Fruit fly (Drosophila melanogaster) whole organism, embryonic: ENCODE results near the gene SkpE.

ENCODE experiments used
- CG10267 ChIP-seq: fragments of 200-800 bp; sonication (Bioruptor generic); optimal IDR thresholded peaks from 2 replicates; lab custom pipeline; 2018; ENCODE audit warnings: missing biosample characterization, mild to moderate bottlenecking, missing genetic modification characterization, moderate library complexity
- CG10366 ChIP-seq: fragments of 200-800 bp; sonication (Bioruptor generic); IDR thresholded peaks from 2 replicates; pipeline ENCODE4 v1.3.6; 2022; ENCODE audit warnings: missing biosample characterization, missing genetic modification characterization
- CG11560 ChIP-seq: fragments of 200-800 bp; sonication (Bioruptor generic); IDR thresholded peaks from 3 replicates; pipeline ENCODE4 v1.3.6; 2022; ENCODE audit warnings: missing biosample characterization, missing genetic modification characterization
- CG12071 ChIP-seq: fragments of 200-800 bp; sonication (Bioruptor generic); optimal IDR thresholded peaks from 3 replicates; lab custom pipeline; 2018; ENCODE audit warnings: missing biosample characterization, mild to moderate bottlenecking, missing genetic modification characterization
- CG12104 ChIP-seq: fragments of 200-800 bp; sonication (Bioruptor generic); optimal IDR thresholded peaks from 3 replicates; lab custom pipeline; 2016; ENCODE audit warnings: missing biosample characterization, missing genetic modification characterization
- CG12769 ChIP-seq: fragments of 200-800 bp; sonication (Bioruptor generic); optimal IDR thresholded peaks from 2 replicates; lab custom pipeline; 2019; ENCODE audit warnings: missing biosample characterization, mild to moderate bottlenecking, missing genetic modification characterization, moderate library complexity
- CG13287 ChIP-seq: fragments of 200-800 bp; sonication (Bioruptor generic); IDR thresholded peaks from 2 replicates; pipeline ENCODE4 v1.3.6; 2022; ENCODE audit warnings: missing biosample characterization, missing genetic modification characterization; ENCODE audit not compliant: partially characterized antibody
- CG13424 ChIP-seq: fragments of 200-800 bp; sonication (Bioruptor generic); optimal IDR thresholded peaks from 2 replicates; lab custom pipeline; 2019; ENCODE audit warnings: missing biosample characterization, mild to moderate bottlenecking, missing genetic modification characterization, moderate library complexity
- CG15073 ChIP-seq: fragments of 200-800 bp; sonication (Bioruptor generic); optimal IDR thresholded peaks from 2 replicates; lab custom pipeline; 2016; ENCODE audit warnings: missing biosample characterization, missing genetic modification characterization
- CG1529 ChIP-seq: fragments of 200-800 bp; sonication (Bioruptor generic); optimal IDR thresholded peaks from 3 replicates; lab custom pipeline; 2018; ENCODE audit warnings: missing biosample characterization, missing genetic modification characterization
- CG16863 ChIP-seq: fragments of 200-800 bp; sonication (Bioruptor generic); optimal IDR thresholded peaks from 3 replicates; lab custom pipeline; 2016; ENCODE audit warnings: missing biosample characterization, missing genetic modification characterization
- CG17361 ChIP-seq: fragments of 200-800 bp; sonication (Bioruptor generic); IDR thresholded peaks from 3 replicates; pipeline ENCODE4 v1.3.6; 2022; ENCODE audit warnings: missing biosample characterization, missing genetic modification characterization
- CG2120 ChIP-seq: fragments of 200-800 bp; sonication (Bioruptor generic); optimal IDR thresholded peaks from 3 replicates; lab custom pipeline; 2016; ENCODE audit warnings: missing biosample characterization, missing genetic modification characterization
- CG2889 ChIP-seq: fragments of 200-800 bp; sonication (Bioruptor generic); IDR thresholded peaks from 3 replicates; pipeline ENCODE4 v1.3.6; 2022; ENCODE audit warnings: missing biosample characterization, missing genetic modification characterization
- CG30020 ChIP-seq: fragments of 200-800 bp; optimal IDR thresholded peaks from 2 replicates; lab custom pipeline; 2019; ENCODE audit warnings: missing biosample characterization, mild to moderate bottlenecking, missing genetic modification characterization, moderate library complexity
- CG3163 ChIP-seq: fragments of 200-800 bp; sonication (Bioruptor generic); optimal IDR thresholded peaks from 3 replicates; lab custom pipeline; 2016; ENCODE audit warnings: missing biosample characterization, missing genetic modification characterization
- CG34422 ChIP-seq: fragments of 200-800 bp; sonication (Bioruptor generic); IDR thresholded peaks from 3 replicates; pipeline ENCODE4 v1.3.6; 2022; ENCODE audit warnings: missing biosample characterization, missing genetic modification characterization
- CG3847 ChIP-seq: fragments of 200-800 bp; sonication (Bioruptor generic); IDR thresholded peaks from 2 replicates; pipeline ENCODE4 v1.3.6; 2022; ENCODE audit warnings: missing biosample characterization, missing genetic modification characterization
- CG7271 ChIP-seq: fragments of 200-800 bp; sonication (Bioruptor generic); optimal IDR thresholded peaks from 2 replicates; lab custom pipeline; 2018; ENCODE audit warnings: missing biosample characterization, mild to moderate bottlenecking, missing genetic modification characterization, moderate library complexity
- CG7556 ChIP-seq: fragments of 200-800 bp; sonication (Bioruptor generic); optimal IDR thresholded peaks from 2 replicates; lab custom pipeline; 2017; ENCODE audit warnings: missing biosample characterization, mild to moderate bottlenecking, missing genetic modification characterization
- CG9876 ChIP-seq: fragments of 200-800 bp; sonication (Bioruptor generic); optimal IDR thresholded peaks from 2 replicates; lab custom pipeline; 2016; ENCODE audit warnings: missing biosample characterization, missing genetic modification characterization
- CoRest ChIP-seq: fragments of 200-800 bp; sonication (Bioruptor generic); optimal IDR thresholded peaks from 3 replicates; lab custom pipeline; 2018; ENCODE audit warnings: missing biosample characterization, mild to moderate bottlenecking, missing genetic modification characterization, moderate library complexity
- Dad ChIP-seq: fragments of 200-800 bp; sonication (Bioruptor generic); optimal IDR thresholded peaks from 3 replicates; lab custom pipeline; 2016; ENCODE audit warnings: missing biosample characterization, missing genetic modification characterization
- Doc3 ChIP-seq: fragments of 200-800 bp; sonication (Bioruptor generic); IDR thresholded peaks from 3 replicates; pipeline ENCODE4 v1.3.6; 2022; ENCODE audit warnings: missing biosample characterization, missing genetic modification characterization; ENCODE audit not compliant: partially characterized antibody
- Dp ChIP-seq: fragments of 200-800 bp; sonication (Bioruptor generic); optimal IDR thresholded peaks from 2 replicates; lab custom pipeline; 2018; ENCODE audit warnings: missing biosample characterization, mild to moderate bottlenecking, missing genetic modification characterization, moderate library complexity
- Fer1 ChIP-seq: fragments of 200-800 bp; sonication (Bioruptor generic); optimal IDR thresholded peaks from 2 replicates; lab custom pipeline; 2017; ENCODE audit warnings: missing biosample characterization, mild to moderate bottlenecking, missing genetic modification characterization
- Hmr ChIP-seq: fragments of 200-800 bp; sonication (Bioruptor generic); optimal IDR thresholded peaks from 3 replicates; lab custom pipeline; 2017; ENCODE audit warnings: mild to moderate bottlenecking, missing biosample characterization, missing genetic modification reagents, missing genetic modification characterization
- Hr51 ChIP-seq, 2 experiments: fragments of 200-800 bp; sonication (Bioruptor generic); optimal IDR thresholded peaks; 2 replicates in 1 of 2; 3 replicates in 1 of 2; lab custom pipeline; 2016 to 2018; ENCODE audit warnings: missing biosample characterization in 2 of 2, missing genetic modification characterization in 2 of 2, mild to moderate bottlenecking in 1 of 2, moderate library complexity in 1 of 2
- Oli ChIP-seq: fragments of 200-800 bp; sonication (Bioruptor generic); optimal IDR thresholded peaks from 2 replicates; lab custom pipeline; 2018; ENCODE audit warnings: missing biosample characterization, mild to moderate bottlenecking, missing genetic modification characterization, moderate library complexity
- Spps ChIP-seq: fragments of 200-800 bp; sonication (Bioruptor generic); optimal IDR thresholded peaks from 2 replicates; lab custom pipeline; 2018; ENCODE audit warnings: missing biosample characterization, mild to moderate bottlenecking, missing genetic modification characterization
- Trl ChIP-seq, 3 experiments: fragments of >200 bp in 2 of 3; fragments of 200-800 bp in 1 of 3; sonication (Bioruptor generic) in 1 of 3; optimal IDR thresholded peaks; 2 replicates in 1 of 3; 3 replicates in 2 of 3; lab custom pipeline; 2016 to 2017; ENCODE audit warnings: missing biosample characterization in 1 of 3, missing genetic modification characterization in 1 of 3
- Xrp1 ChIP-seq: fragments of 200-800 bp; sonication (Bioruptor generic); IDR thresholded peaks from 2 replicates; pipeline ENCODE4 v1.3.6; 2022; ENCODE audit warnings: missing biosample characterization, missing genetic modification characterization
- amos ChIP-seq: fragments of 200-800 bp; sonication (Bioruptor generic); IDR thresholded peaks from 2 replicates; pipeline ENCODE4 v1.3.6; 2022; ENCODE audit warnings: missing biosample characterization, missing genetic modification characterization; ENCODE audit not compliant: partially characterized antibody
- ato ChIP-seq: fragments of 200-800 bp; sonication (Bioruptor generic); IDR thresholded peaks from 2 replicates; pipeline ENCODE4 v1.3.6; 2022; ENCODE audit warnings: missing biosample characterization, missing genetic modification characterization; ENCODE audit not compliant: partially characterized antibody
- bsh ChIP-seq, 2 experiments: fragments of 200-800 bp; sonication (Bioruptor generic); optimal IDR thresholded peaks; 2 replicates each; lab custom pipeline; 2017 to 2018; ENCODE audit warnings: mild to moderate bottlenecking in 2 of 2, missing biosample characterization in 2 of 2, missing genetic modification characterization in 2 of 2, moderate library complexity in 1 of 2
- cad ChIP-seq: fragments of >200 bp; optimal IDR thresholded peaks from 2 replicates; lab custom pipeline; 2017; ENCODE audit warnings: missing biosample characterization, missing genetic modification characterization
- crol ChIP-seq: fragments of 200-800 bp; sonication (Bioruptor generic); IDR thresholded peaks from 2 replicates; pipeline ENCODE4 v1.3.6; 2022; ENCODE audit warnings: missing biosample characterization, missing genetic modification characterization
- dmrt99B ChIP-seq: fragments of 200-800 bp; sonication (Bioruptor generic); optimal IDR thresholded peaks from 2 replicates; lab custom pipeline; 2018; ENCODE audit warnings: missing biosample characterization, mild to moderate bottlenecking, missing genetic modification characterization, moderate library complexity
- eve ChIP-seq, 2 experiments: fragments of >200 bp; optimal IDR thresholded peaks; 2 replicates each; lab custom pipeline; 2017; ENCODE audit warnings: missing biosample characterization in 2 of 2, missing genetic modification characterization in 2 of 2
- ftz-f1 ChIP-seq: fragments of 200-800 bp; sonication (Bioruptor generic); optimal IDR thresholded peaks from 2 replicates; lab custom pipeline; 2016; ENCODE audit warnings: missing biosample characterization, missing genetic modification characterization
- grau ChIP-seq: fragments of 200-800 bp; optimal IDR thresholded peaks from 3 replicates; lab custom pipeline; 2019; ENCODE audit warnings: missing biosample characterization, mild to moderate bottlenecking, missing genetic modification characterization, moderate library complexity
- gsb-n ChIP-seq: fragments of 200-800 bp; sonication (Bioruptor generic); optimal IDR thresholded peaks from 3 replicates; lab custom pipeline; 2018; ENCODE audit warnings: missing biosample characterization, mild to moderate bottlenecking, missing genetic modification characterization
- lbe ChIP-seq: fragments of 200-800 bp; sonication (Bioruptor generic); optimal IDR thresholded peaks from 2 replicates; lab custom pipeline; 2016; ENCODE audit warnings: missing biosample characterization, mild to moderate bottlenecking, missing genetic modification characterization
- lilli ChIP-seq: fragments of 200-800 bp; sonication (Bioruptor generic); optimal IDR thresholded peaks from 3 replicates; lab custom pipeline; 2016; ENCODE audit warnings: missing biosample characterization, missing genetic modification characterization
- oc ChIP-seq: fragments of 200-800 bp; sonication (Bioruptor generic); optimal IDR thresholded peaks from 2 replicates; lab custom pipeline; 2018; ENCODE audit warnings: missing biosample characterization, mild to moderate bottlenecking, missing genetic modification characterization, moderate library complexity
- pan ChIP-seq, 4 experiments: fragments of >200 bp in 3 of 4; fragments of 200-800 bp in 1 of 4; sonication (Bioruptor generic) in 1 of 4; optimal IDR thresholded peaks in 3 of 4; IDR thresholded peaks in 1 of 4; 2 replicates each; pipeline versions ENCODE4 v1.3.6 to Lab custom; 2017 to 2022; ENCODE audit warnings: missing biosample characterization in 2 of 4, missing genetic modification characterization in 2 of 4, mixed read lengths in 1 of 4
- pita ChIP-seq: fragments of 200-800 bp; sonication (Bioruptor generic); optimal IDR thresholded peaks from 2 replicates; lab custom pipeline; 2017; ENCODE audit warnings: missing biosample characterization, mild to moderate bottlenecking, missing genetic modification characterization
- ro ChIP-seq: fragments of 200-800 bp; sonication (Bioruptor generic); IDR thresholded peaks from 2 replicates; pipeline ENCODE4 v1.3.6; 2022; ENCODE audit warnings: missing biosample characterization, missing genetic modification characterization
- row ChIP-seq: fragments of 200-800 bp; sonication (Bioruptor generic); IDR thresholded peaks from 3 replicates; pipeline ENCODE4 v1.3.6; 2022; ENCODE audit warnings: missing biosample characterization, missing genetic modification characterization
- tio ChIP-seq: fragments of 200-800 bp; sonication (Bioruptor generic); optimal IDR thresholded peaks from 2 replicates; lab custom pipeline; 2017; ENCODE audit warnings: missing biosample characterization, missing genetic modification characterization, inconsistent platforms

SkpE gene

dm6 chrX:19825191-19825590 is 1.3 kb upstream of the SkpE start (continued):
- no peak for TF ChIP-seq CG12104 (GFP tag; lab: Kevin White, UChicago)
- TF ChIP-seq dmrt99B (tag; lab: Kevin White, UChicago) = peak; percentile 37
- no peak for TF ChIP-seq lbe (GFP tag; lab: Kevin White, UChicago)
- TF ChIP-seq CG13424 = peak; percentile 30
- peak in 1 of 2 experiments; percentile 5 for TF ChIP-seq bsh (GFP tag; optimal IDR thresholded peaks at IDR 0.05; lab: Kevin White, UChicago)
- peak; percentile 44 for TF ChIP-seq CG2120 (GFP tag; lab: Kevin White, UChicago)
- TF ChIP-seq CG12071 (GFP tag; lab: Kevin White, UChicago) = no peak
- TF ChIP-seq CG7271 = no peak
- no peak for TF ChIP-seq CG2889
- peak; percentile 30; the same call in 1 of the 3 replicates for TF ChIP-seq row (GFP tag; lab: Robert Waterston, UW)
- TF ChIP-seq Dp (GFP tag; lab: Kevin White, UChicago) = no peak
- no peak for TF ChIP-seq pita (GFP tag; lab: Kevin White, UChicago)
- peak in 1 of 2 experiments; percentile 17 for TF ChIP-seq eve (GFP tag; optimal IDR thresholded peaks at IDR 0.05; lab: Kevin White, UChicago)
- TF ChIP-seq CG3163 (GFP tag; lab: Kevin White, UChicago) = no peak
- peak; percentile 20 for TF ChIP-seq Fer1 (GFP tag; lab: Kevin White, UChicago)
- no peak for TF ChIP-seq ro (GFP tag; lab: Robert Waterston, UW)
- TF ChIP-seq CG15073 (GFP tag; lab: Kevin White, UChicago) = no peak
- TF ChIP-seq CG1529 = no peak
- TF ChIP-seq amos (GFP tag; lab: Robert Waterston, UW) = no peak
- TF ChIP-seq CG7556 (GFP tag; lab: Kevin White, UChicago) = peak; percentile 24
- TF ChIP-seq CoRest (tag; lab: Kevin White, UChicago) = peak; percentile 4
- TF ChIP-seq oc (tag; lab: Kevin White, UChicago) = no peak
- TF ChIP-seq CG10366 (GFP tag; lab: Robert Waterston, UW) = no peak
- TF ChIP-seq CG13287 (GFP tag; lab: Robert Waterston, UW) = no peak
- TF ChIP-seq Dad = no peak
- no peak for TF ChIP-seq CG16863
- peak in 1 of 2 experiments; percentile 27 for TF ChIP-seq Hr51 (GFP tag; optimal IDR thresholded peaks at IDR 0.05; lab: Kevin White, UChicago)
- TF ChIP-seq Doc3 = no peak
- no peak for TF ChIP-seq pan (optimal IDR thresholded peaks at IDR 0.05; lab: Kevin White, UChicago)
- peak in 1 of 2 experiments; percentile 11 for TF ChIP-seq pan (GFP tag; optimal IDR thresholded peaks at IDR 0.05 in 1 of 2, IDR thresholded peaks at IDR 0.05 in 1 of 2)
- no peak for TF ChIP-seq crol (GFP tag; lab: Robert Waterston, UW)
- TF ChIP-seq tio = no peak
- TF ChIP-seq Trl (optimal IDR thresholded peaks at IDR 0.05; lab: Kevin White, UChicago) = no peak
- no peak for TF ChIP-seq Trl (GFP tag; optimal IDR thresholded peaks at IDR 0.05; lab: Kevin White, UChicago)
- TF ChIP-seq CG12769 = peak; percentile 1
- TF ChIP-seq CG17361 (GFP tag; lab: Robert Waterston, UW) = 0 out of 3 replicates have a peak, but pooled peaks have one; percentile 17
- no peak for TF ChIP-seq CG30020 (tag; lab: Kevin White, UChicago)
- TF ChIP-seq Xrp1 = no peak
- TF ChIP-seq CG34422 (GFP tag; lab: Robert Waterston, UW) = no peak
- no peak for TF ChIP-seq CG10267
- no peak for TF ChIP-seq ato (GFP tag; lab: Robert Waterston, UW)
- TF ChIP-seq gsb-n (tag; lab: Kevin White, UChicago) = no peak
- no peak for TF ChIP-seq CG3847 (GFP tag; lab: Robert Waterston, UW)
- TF ChIP-seq Oli (tag; lab: Kevin White, UChicago) = peak; percentile 13
- TF ChIP-seq Spps (tag; lab: Kevin White, UChicago) = no peak
- no peak for TF ChIP-seq ftz-f1 (GFP tag; lab: Kevin White, UChicago)
- peak; percentile 20 for TF ChIP-seq Hmr (GFP tag; lab: Kevin White, UChicago)
- TF ChIP-seq cad = no peak
- no peak for TF ChIP-seq lilli (GFP tag; lab: Kevin White, UChicago)
- TF ChIP-seq grau (tag; lab: Kevin White, UChicago) = peak; percentile 72
- no peak for TF ChIP-seq CG9876
- TF ChIP-seq CG11560 (tag; lab: Robert Waterston, UW) = no peak
